Worm (Caenorhabditis elegans) whole organism, late embryonic: Measurements from ENCODE around the gene alh-9.
A peak's percentile ranks its signal among the peaks of the same experiment; 100 is the strongest.

Experiments
- C08G9.2 ChIP-seq: sonication (generic microtip); optimal IDR thresholded peaks from 2 replicates; lab custom pipeline; 2016; ENCODE audit warnings: mild to moderate bottlenecking, missing genetic modification characterization, moderate library complexity, missing compliant biosample characterization
- C38D4.7 ChIP-seq: fragments of 200-800 bp; sonication (Bioruptor generic); optimal IDR thresholded peaks from 2 replicates; lab custom pipeline; 2018; ENCODE audit warnings: mild to moderate bottlenecking, missing genetic modification characterization, moderate library complexity, missing compliant biosample characterization
- F13H6.1 ChIP-seq: sonication (generic microtip); optimal IDR thresholded peaks from 2 replicates; lab custom pipeline; 2016; ENCODE audit warnings: missing genetic modification characterization, missing compliant biosample characterization
- K02D7.2 ChIP-seq: sonication (generic microtip); optimal IDR thresholded peaks from 2 replicates; lab custom pipeline; 2017; ENCODE audit warnings: mild to moderate bottlenecking, missing genetic modification characterization, missing compliant biosample characterization
- T23F11.4 ChIP-seq: fragments of 200-800 bp; sonication (Bioruptor generic); optimal IDR thresholded peaks from 2 replicates; lab custom pipeline; 2018; ENCODE audit warnings: mild to moderate bottlenecking, missing genetic modification characterization, missing compliant biosample characterization
- ceh-2 ChIP-seq: sonication (generic microtip); optimal IDR thresholded peaks from 2 replicates; lab custom pipeline; 2016; ENCODE audit warnings: missing genotype, missing genetic modification characterization, missing compliant biosample characterization
- ceh-30 ChIP-seq: fragments of 150-350 bp; optimal IDR thresholded peaks from 2 replicates; lab custom pipeline; 2014; ENCODE audit warnings: missing biosample characterization, missing genetic modification characterization
- ceh-31 ChIP-seq: sonication (generic microtip); optimal IDR thresholded peaks from 2 replicates; lab custom pipeline; 2016; ENCODE audit warnings: missing genetic modification characterization, missing compliant biosample characterization
- ceh-34 ChIP-seq: sonication (generic microtip); optimal IDR thresholded peaks from 2 replicates; lab custom pipeline; 2016; ENCODE audit warnings: mild to moderate bottlenecking, missing genetic modification characterization, missing compliant biosample characterization
- ceh-45 ChIP-seq: fragments of 200-800 bp; sonication (Bioruptor generic); IDR thresholded peaks from 2 replicates; pipeline ENCODE4 v1.3.6; 2022; ENCODE audit warnings: missing genetic modification reagents, missing genetic modification characterization, missing compliant biosample characterization
- ceh-6 ChIP-seq: fragments of 200-800 bp; sonication (Bioruptor generic); optimal IDR thresholded peaks from 2 replicates; lab custom pipeline; 2018; ENCODE audit warnings: mild to moderate bottlenecking, missing genetic modification characterization, missing compliant biosample characterization
- ceh-9 ChIP-seq: sonication (generic microtip); optimal IDR thresholded peaks from 2 replicates; lab custom pipeline; 2016; ENCODE audit warnings: mild to moderate bottlenecking, missing genetic modification characterization, inconsistent platforms, missing compliant biosample characterization
- che-1 ChIP-seq: sonication (generic microtip); optimal IDR thresholded peaks from 2 replicates; lab custom pipeline; 2016; ENCODE audit warnings: mild to moderate bottlenecking, missing genetic modification characterization, missing compliant biosample characterization
- dmd-4 ChIP-seq: sonication (generic microtip); optimal IDR thresholded peaks from 2 replicates; lab custom pipeline; 2016; ENCODE audit warnings: borderline replicate concordance, missing genetic modification characterization, missing compliant biosample characterization
- dve-1 ChIP-seq: sonication (generic microtip); optimal IDR thresholded peaks from 2 replicates; lab custom pipeline; 2017; ENCODE audit warnings: antibody characterized with exemption, mild to moderate bottlenecking, missing genetic modification characterization, missing compliant biosample characterization
- elt-2 ChIP-seq: sonication (generic microtip); optimal IDR thresholded peaks from 2 replicates; lab custom pipeline; 2016; ENCODE audit warnings: missing genetic modification reagents, missing genetic modification characterization, missing compliant biosample characterization
- ets-4 ChIP-seq: sonication (generic microtip); optimal IDR thresholded peaks from 2 replicates; lab custom pipeline; 2016; ENCODE audit warnings: missing genetic modification characterization, missing compliant biosample characterization
- eyg-1 ChIP-seq: sonication (generic microtip); optimal IDR thresholded peaks from 2 replicates; lab custom pipeline; 2016; ENCODE audit warnings: missing genotype, missing genetic modification characterization, missing compliant biosample characterization
- fax-1 ChIP-seq: sonication (generic microtip); optimal IDR thresholded peaks from 2 replicates; lab custom pipeline; 2016; ENCODE audit warnings: missing genotype, missing genetic modification characterization, missing compliant biosample characterization
- fkh-10 ChIP-seq: fragments of 150-350 bp; optimal IDR thresholded peaks from 2 replicates; lab custom pipeline; 2014; ENCODE audit warnings: missing biosample characterization, missing genetic modification reagents, missing genetic modification characterization
- fkh-6 ChIP-seq: sonication (generic microtip); optimal IDR thresholded peaks from 2 replicates; lab custom pipeline; 2016; ENCODE audit warnings: missing genetic modification characterization, missing compliant biosample characterization
- hlh-30 ChIP-seq: sonication (generic microtip); optimal IDR thresholded peaks from 2 replicates; lab custom pipeline; 2017; ENCODE audit warnings: antibody characterized with exemption, missing genetic modification characterization, missing compliant biosample characterization; ENCODE audit not compliant: insufficient read depth
- lim-6 ChIP-seq: sonication (generic microtip); optimal IDR thresholded peaks from 2 replicates; lab custom pipeline; 2016; ENCODE audit warnings: missing genetic modification characterization, missing compliant biosample characterization
- lin-11 ChIP-seq: fragments of 200-800 bp; sonication (Bioruptor generic); optimal IDR thresholded peaks from 2 replicates; lab custom pipeline; 2018; ENCODE audit warnings: mild to moderate bottlenecking, missing genetic modification characterization, missing compliant biosample characterization
- madf-2 ChIP-seq: sonication (generic microtip); optimal IDR thresholded peaks from 2 replicates; lab custom pipeline; 2017; ENCODE audit warnings: missing genetic modification characterization, missing compliant biosample characterization
- nfya-1 ChIP-seq: sonication (generic microtip); optimal IDR thresholded peaks from 2 replicates; lab custom pipeline; 2017; ENCODE audit warnings: missing genetic modification characterization, mild to moderate bottlenecking, missing compliant biosample characterization, antibody characterized with exemption, moderate library complexity
- nhr-11 ChIP-seq: fragments of 150-350 bp; optimal IDR thresholded peaks from 2 replicates; lab custom pipeline; 2014; ENCODE audit warnings: missing biosample characterization, missing genetic modification characterization
- npax-4 ChIP-seq: sonication (generic microtip); optimal IDR thresholded peaks from 2 replicates; lab custom pipeline; 2016; ENCODE audit warnings: missing genetic modification characterization, missing compliant biosample characterization
- odd-2 ChIP-seq: sonication (generic microtip); optimal IDR thresholded peaks from 2 replicates; lab custom pipeline; 2017; ENCODE audit warnings: antibody characterized with exemption, mild to moderate bottlenecking, missing genetic modification characterization, missing compliant biosample characterization
- pax-1 ChIP-seq: fragments of 150-350 bp; optimal IDR thresholded peaks from 2 replicates; lab custom pipeline; 2014; ENCODE audit warnings: missing biosample characterization, missing genetic modification characterization
- pha-2 ChIP-seq: sonication (generic microtip); optimal IDR thresholded peaks from 2 replicates; lab custom pipeline; 2017; ENCODE audit warnings: mild to moderate bottlenecking, missing genetic modification characterization, missing compliant biosample characterization
- pqm-1 ChIP-seq: sonication (generic microtip); optimal IDR thresholded peaks from 2 replicates; lab custom pipeline; 2016; ENCODE audit warnings: missing genetic modification characterization, missing compliant biosample characterization
- pros-1 ChIP-seq: fragments of 150-350 bp; optimal IDR thresholded peaks from 2 replicates; lab custom pipeline; 2014; ENCODE audit warnings: missing biosample characterization, missing genetic modification reagents, missing genetic modification characterization
- ref-2 ChIP-seq: sonication (generic microtip); optimal IDR thresholded peaks from 2 replicates; lab custom pipeline; 2016; ENCODE audit warnings: missing genetic modification characterization, missing compliant biosample characterization
- rnt-1 ChIP-seq: sonication (generic microtip); optimal IDR thresholded peaks from 2 replicates; lab custom pipeline; 2016; ENCODE audit warnings: missing genetic modification characterization, missing compliant biosample characterization
- sox-4 ChIP-seq: sonication (generic microtip); optimal IDR thresholded peaks from 2 replicates; lab custom pipeline; 2017; ENCODE audit warnings: mild to moderate bottlenecking, missing genetic modification characterization, inconsistent platforms, missing compliant biosample characterization
- syd-9 ChIP-seq: sonication (generic microtip); optimal IDR thresholded peaks from 2 replicates; lab custom pipeline; 2016; ENCODE audit warnings: mild to moderate bottlenecking, missing genetic modification characterization, moderate library complexity, missing compliant biosample characterization
- tbx-2 ChIP-seq: sonication (generic microtip); optimal IDR thresholded peaks from 2 replicates; lab custom pipeline; 2016; ENCODE audit warnings: missing genetic modification characterization, missing compliant biosample characterization
- ttx-3 ChIP-seq: sonication (generic microtip); optimal IDR thresholded peaks from 2 replicates; lab custom pipeline; 2016; ENCODE audit warnings: missing genetic modification reagents, missing genetic modification characterization, missing compliant biosample characterization
- unc-42 ChIP-seq: sonication (generic microtip); optimal IDR thresholded peaks from 2 replicates; lab custom pipeline; 2016; ENCODE audit warnings: missing genotype, missing genetic modification characterization, missing compliant biosample characterization
- unc-55 ChIP-seq: sonication (generic microtip); optimal IDR thresholded peaks from 2 replicates; lab custom pipeline; 2017; ENCODE audit warnings: missing biosample characterization, missing genetic modification reagents, missing genetic modification characterization
- unc-86 ChIP-seq: sonication (generic microtip); optimal IDR thresholded peaks from 2 replicates; lab custom pipeline; 2016; ENCODE audit warnings: missing genetic modification characterization, missing compliant biosample characterization

Gene alh-9

ce11 chrIII:5863774-5864173, 8.0 kb downstream of the alh-9 start, which contains the start of gene dnpp-1:
dnpp-1 (minus strand) TSS chrIII:5863803.
- TF ChIP-seq npax-4 (tag; lab: Kevin White, UChicago): no peak
- peak; percentile 95 for TF ChIP-seq elt-2 (tag; lab: Kevin White, UChicago)
- TF ChIP-seq, all 69 proteins: peak for 1

ce11 chrIII:5864270-5864669, 8.5 kb downstream of the alh-9 start, which contains the start of gene rabn-5:
rabn-5 (plus strand) TSS chrIII:5864553.
- peak; percentile 58 for TF ChIP-seq unc-42 (tag; lab: Kevin White, UChicago)
- no peak for TF ChIP-seq ceh-30 (tag; lab: Kevin White, UChicago)
- TF ChIP-seq che-1 (tag; lab: Kevin White, UChicago): no peak
- TF ChIP-seq T23F11.4 (GFP tag; lab: Kevin White, UChicago): no peak
- no peak for TF ChIP-seq fkh-10 (GFP tag; lab: Kevin White, UChicago)
- no peak for TF ChIP-seq dve-1 (tag; lab: Kevin White, UChicago)
- TF ChIP-seq syd-9 (tag; lab: Kevin White, UChicago): no peak
- no peak for TF ChIP-seq ceh-6 (GFP tag; lab: Kevin White, UChicago)
- no peak for TF ChIP-seq ceh-9 (tag; lab: Kevin White, UChicago)
- TF ChIP-seq ets-4 (tag; lab: Kevin White, UChicago): peak; percentile 42
- TF ChIP-seq unc-86 (tag; lab: Kevin White, UChicago): no peak
- TF ChIP-seq F13H6.1 (tag; lab: Kevin White, UChicago): no peak
- no peak for TF ChIP-seq ttx-3 (tag; lab: Kevin White, UChicago)
- TF ChIP-seq ref-2 (tag; lab: Kevin White, UChicago): no peak
- TF ChIP-seq fkh-6: no peak
- no peak for TF ChIP-seq C08G9.2 (tag; lab: Kevin White, UChicago)
- no peak for TF ChIP-seq C38D4.7
- no peak for TF ChIP-seq dmd-4
- TF ChIP-seq madf-2 (tag; lab: Kevin White, UChicago): no peak
- TF ChIP-seq unc-55 (GFP tag; lab: Kevin White, UChicago): peak; percentile 12

DNA sequence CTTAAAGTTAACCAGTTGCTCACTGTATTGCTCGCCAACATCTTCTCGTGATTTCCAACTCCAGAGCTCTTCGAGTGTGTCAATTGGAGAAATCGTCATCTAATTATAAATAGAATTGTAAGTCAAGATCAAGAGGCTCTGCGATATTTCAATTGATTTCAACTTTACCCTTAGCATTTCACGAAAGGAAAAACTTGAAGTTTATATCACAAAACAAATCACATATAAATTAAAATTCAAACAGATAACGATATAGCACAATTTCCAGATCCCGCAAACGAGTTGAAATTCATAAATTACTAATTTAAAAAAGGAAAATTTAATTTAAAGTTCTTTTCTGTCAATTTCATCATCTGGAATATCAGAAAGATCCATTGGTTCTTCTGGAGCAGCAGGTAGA, 12.6 kb downstream of the alh-9 start, which contains the start of gene eng-1:
eng-1 (minus strand) TSS at position 101 of the 400 bp plus-strand sequence.
- TF ChIP-seq ttx-3 (tag; lab: Kevin White, UChicago) (no peak), lim-6 (tag; lab: Kevin White, UChicago) (no peak), madf-2 (tag; lab: Kevin White, UChicago) (no peak)

- no peak for TF ChIP-seq pha-2 (tag; lab: Kevin White, UChicago)
- TF ChIP-seq pax-1 (tag; lab: Kevin White, UChicago): no peak
- no peak for TF ChIP-seq sox-4 (tag; lab: Kevin White, UChicago)
- TF ChIP-seq dmd-4: no peak
- no peak for TF ChIP-seq ceh-30 (tag; lab: Kevin White, UChicago)
- no peak for TF ChIP-seq syd-9 (tag; lab: Kevin White, UChicago)
- no peak for TF ChIP-seq T23F11.4 (GFP tag; lab: Kevin White, UChicago)
- TF ChIP-seq ceh-31 (tag; lab: Kevin White, UChicago): no peak
- TF ChIP-seq nfya-1 (tag; lab: Kevin White, UChicago): no peak
These were observed 13.6 kb downstream of the alh-9 start, which contains the start of gene F01F1.15 for ce11 chrIII:5869429-5869828. F01F1.15 (minus strand) TSS chrIII:5869529.

DNA sequence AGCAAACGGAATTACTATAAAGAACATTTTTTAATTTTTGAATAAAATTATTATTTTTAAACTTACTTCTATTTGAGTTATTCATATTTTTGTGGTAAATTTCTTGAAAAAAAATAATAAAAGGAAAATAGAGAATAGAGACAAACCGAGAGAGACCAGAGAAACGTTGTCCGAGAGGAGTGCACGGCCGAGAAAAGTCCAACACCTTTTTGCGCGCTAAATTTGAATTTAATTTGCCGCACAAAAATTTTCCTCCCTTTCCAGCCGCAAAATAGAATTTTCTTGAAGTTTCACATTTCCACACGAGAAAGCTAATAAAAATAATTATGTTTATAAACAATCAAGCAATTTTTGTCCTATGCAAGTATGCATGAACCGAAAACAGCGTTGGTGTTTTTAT, 15.9 kb downstream of the alh-9 start, which contains the start of the genes F01F1.11 and F01F1.3:
F01F1.11 (minus strand) TSS at position 118 of the 400 bp plus-strand sequence.
F01F1.3 (plus strand) TSS at position 179 of the 400 bp plus-strand sequence.
- TF ChIP-seq sox-4 (tag; lab: Kevin White, UChicago): no peak
- no peak for TF ChIP-seq ttx-3 (tag; lab: Kevin White, UChicago)
- TF ChIP-seq fkh-6: no peak
- TF ChIP-seq eyg-1 (tag; lab: Kevin White, UChicago): no peak
- peak; percentile 86 for TF ChIP-seq C08G9.2 (tag; lab: Kevin White, UChicago)
- TF ChIP-seq syd-9 (tag; lab: Kevin White, UChicago): no peak
- peak; percentile 80 for TF ChIP-seq ceh-2 (tag; lab: Kevin White, UChicago)
- peak; percentile 53 for TF ChIP-seq fax-1 (tag; lab: Kevin White, UChicago)
- no peak for TF ChIP-seq lin-11 (tag; lab: Kevin White, UChicago)
- TF ChIP-seq hlh-30: no peak
- TF ChIP-seq nhr-11 (tag; lab: Kevin White, UChicago): no peak
- peak; percentile 85 for TF ChIP-seq tbx-2 (tag; lab: Kevin White, UChicago)
- TF ChIP-seq ceh-45 (GFP tag; lab: Robert Waterston, UW): no peak
- TF ChIP-seq ceh-30 (tag; lab: Kevin White, UChicago): no peak
- no peak for TF ChIP-seq pros-1 (tag; lab: Kevin White, UChicago)
- TF ChIP-seq pha-2 (tag; lab: Kevin White, UChicago): no peak
- TF ChIP-seq rnt-1: peak; percentile 37
- TF ChIP-seq odd-2 (tag; lab: Kevin White, UChicago): no peak
- no peak for TF ChIP-seq madf-2 (tag; lab: Kevin White, UChicago)
- TF ChIP-seq dmd-4: no peak
- TF ChIP-seq nfya-1 (tag; lab: Kevin White, UChicago): peak; percentile 7
- no peak for TF ChIP-seq dve-1 (tag; lab: Kevin White, UChicago)
- TF ChIP-seq K02D7.2 (tag; lab: Kevin White, UChicago): no peak
- peak; percentile 37 for TF ChIP-seq ceh-34 (tag; lab: Kevin White, UChicago)
- no peak for TF ChIP-seq pqm-1
